Fruit fly (Drosophila melanogaster) whole organism, adult: ENCODE measurements around the gene CG6345.

Experiments used
- CG33017 ChIP-seq: fragments of 200-800 bp; sonication (Bioruptor generic); optimal IDR thresholded peaks from 2 replicates; lab custom pipeline; 2018; ENCODE audit warnings: missing biosample characterization, mild to moderate bottlenecking, missing genetic modification characterization, moderate library complexity
- CG5204 ChIP-seq: fragments of 200-800 bp; sonication (Bioruptor generic); optimal IDR thresholded peaks from 2 replicates; lab custom pipeline; 2016; ENCODE audit warnings: missing biosample characterization, missing genetic modification characterization
- CG7045 ChIP-seq: fragments of 200-800 bp; sonication (Bioruptor generic); optimal IDR thresholded peaks from 2 replicates; lab custom pipeline; 2017; ENCODE audit warnings: missing biosample characterization, mild to moderate bottlenecking, missing genetic modification characterization
- CG7101 ChIP-seq: fragments of 200-800 bp; sonication (Bioruptor generic); optimal IDR thresholded peaks from 2 replicates; lab custom pipeline; 2018; ENCODE audit warnings: missing biosample characterization, mild to moderate bottlenecking, missing genetic modification characterization, moderate library complexity
- Crg-1 ChIP-seq: fragments of 200-800 bp; sonication (Bioruptor generic); optimal IDR thresholded peaks from 2 replicates; lab custom pipeline; 2016; ENCODE audit warnings: missing biosample characterization, missing genetic modification characterization
- Hr96 ChIP-seq: fragments of 200-800 bp; sonication (Bioruptor generic); optimal IDR thresholded peaks from 2 replicates; lab custom pipeline; 2016; ENCODE audit warnings: missing biosample characterization, missing genetic modification characterization
- cnc ChIP-seq, 2 experiments: fragments of >200 bp; optimal IDR thresholded peaks; 2 replicates each; lab custom pipeline; 2017
- kay ChIP-seq: fragments of 200-800 bp; sonication (Bioruptor generic); peaks from one replicate; lab custom pipeline; 2016; ENCODE audit warnings: missing biosample characterization, missing genetic modification characterization, borderline replicate concordance
- ovo ChIP-seq: fragments of 200-800 bp; sonication (Bioruptor generic); optimal IDR thresholded peaks from 2 replicates; lab custom pipeline; 2016; ENCODE audit warnings: missing biosample characterization, missing genetic modification characterization
- toe ChIP-seq: fragments of 200-800 bp; sonication (Bioruptor generic); optimal IDR thresholded peaks from 2 replicates; lab custom pipeline; 2016; ENCODE audit warnings: missing biosample characterization, missing genetic modification characterization

dm6 chr3R:10389877-10390468, 25.9 kb downstream of the CG6345 start:
- TF ChIP-seq CG7101 (tag; lab: Kevin White, UChicago) (no peak), CG5204 (GFP tag; lab: Kevin White, UChicago) (no peak), toe (GFP tag; lab: Kevin White, UChicago) (no peak), Crg-1 (GFP tag; lab: Kevin White, UChicago) (no peak), CG33017 (tag; lab: Kevin White, UChicago) (no peak), Hr96 (GFP tag; lab: Kevin White, UChicago) (no peak), ovo (no peak), cnc (optimal IDR thresholded peaks at IDR 0.05; lab: Kevin White, UChicago) (no peak), kay (GFP tag; lab: Kevin White, UChicago) (no peak), CG7045 (no peak)
